Worm (Caenorhabditis elegans) whole organism, mixed stage, embryonic: ENCODE measurements around the gene F59B2.12.

Source experiments
- M03D4.4 ChIP-seq: sonication (generic microtip); optimal IDR thresholded peaks from 2 replicates; lab custom pipeline; 2017; ENCODE audit warnings: mild to moderate bottlenecking, missing genetic modification characterization, missing compliant biosample characterization
- bed-3 ChIP-seq: fragments of 200-800 bp; sonication (Bioruptor generic); optimal IDR thresholded peaks from 3 replicates; lab custom pipeline; 2018; ENCODE audit warnings: mild to moderate bottlenecking, missing genetic modification characterization, moderate library complexity, missing compliant biosample characterization
- blmp-1 ChIP-seq: fragments of 150-350 bp; optimal IDR thresholded peaks from 2 replicates; lab custom pipeline; 2014; ENCODE audit warnings: missing biosample characterization, missing genetic modification characterization
- ceh-39 ChIP-seq: fragments of 150-350 bp; optimal IDR thresholded peaks from 2 replicates; lab custom pipeline; 2014; ENCODE audit warnings: missing biosample characterization, missing genetic modification characterization
- ceh-43 ChIP-seq: fragments of 200-800 bp; sonication (Bioruptor generic); optimal IDR thresholded peaks from 2 replicates; lab custom pipeline; 2018; ENCODE audit warnings: mild to moderate bottlenecking, missing genetic modification characterization, moderate library complexity, missing compliant biosample characterization
- ceh-83 ChIP-seq: fragments of 200-800 bp; sonication (Bioruptor generic); optimal IDR thresholded peaks from 2 replicates; lab custom pipeline; 2018; ENCODE audit warnings: mild to moderate bottlenecking, missing genetic modification characterization, missing compliant biosample characterization
- ces-1 ChIP-seq: fragments of 150-350 bp; optimal IDR thresholded peaks from 2 replicates; lab custom pipeline; 2014; ENCODE audit warnings: missing biosample characterization, missing genetic modification reagents, missing genetic modification characterization
- cnd-1 ChIP-seq: fragments of 200-800 bp; sonication (Bioruptor generic); optimal IDR thresholded peaks from 2 replicates; lab custom pipeline; 2018; ENCODE audit warnings: mild to moderate bottlenecking, missing genetic modification characterization, missing compliant biosample characterization
- drap-1 ChIP-seq: fragments of 200-800 bp; sonication (Bioruptor generic); optimal IDR thresholded peaks from 3 replicates; lab custom pipeline; 2018; ENCODE audit warnings: mild to moderate bottlenecking, missing genetic modification characterization, missing compliant biosample characterization
- elt-3 ChIP-seq: fragments of 150-350 bp; optimal IDR thresholded peaks from 2 replicates; lab custom pipeline; 2014; ENCODE audit warnings: missing biosample characterization, missing genetic modification characterization
- ham-2 ChIP-seq: fragments of 200-800 bp; sonication (Bioruptor generic); optimal IDR thresholded peaks from 2 replicates; lab custom pipeline; 2018; ENCODE audit warnings: mild to moderate bottlenecking, missing genetic modification characterization, missing compliant biosample characterization
- lin-13 ChIP-seq: fragments of 150-350 bp; optimal IDR thresholded peaks from 2 replicates; lab custom pipeline; 2014; ENCODE audit warnings: missing biosample characterization, missing genetic modification characterization
- lin-32 ChIP-seq: fragments of 200-800 bp; sonication (Bioruptor generic); optimal IDR thresholded peaks from 2 replicates; lab custom pipeline; 2018; ENCODE audit warnings: mild to moderate bottlenecking, missing genetic modification characterization, missing compliant biosample characterization
- lsy-2 ChIP-seq: fragments of 150-350 bp; optimal IDR thresholded peaks from 2 replicates; lab custom pipeline; 2014; ENCODE audit warnings: missing biosample characterization, missing genetic modification characterization
- mab-5 ChIP-seq: fragments of 150-350 bp; optimal IDR thresholded peaks from 2 replicates; lab custom pipeline; 2014; ENCODE audit warnings: missing biosample characterization, missing genetic modification characterization
- mep-1 ChIP-seq: fragments of 150-350 bp; optimal IDR thresholded peaks from 2 replicates; lab custom pipeline; 2017; ENCODE audit warnings: missing biosample characterization, missing genetic modification reagents, missing genetic modification characterization, inconsistent platforms
- mls-2 ChIP-seq: sonication (generic microtip); optimal IDR thresholded peaks from 2 replicates; lab custom pipeline; 2016; ENCODE audit warnings: mild to moderate bottlenecking, missing genetic modification characterization, moderate library complexity, missing compliant biosample characterization
- nhr-12 ChIP-seq: fragments of 150-350 bp; optimal IDR thresholded peaks from 2 replicates; lab custom pipeline; 2014; ENCODE audit warnings: missing biosample characterization, missing genetic modification characterization
- nhr-2 ChIP-seq: fragments of 150-350 bp; optimal IDR thresholded peaks from 2 replicates; lab custom pipeline; 2014; ENCODE audit warnings: missing biosample characterization, missing genetic modification characterization
- nhr-237 ChIP-seq: fragments of 150-350 bp; optimal IDR thresholded peaks from 2 replicates; lab custom pipeline; 2014; ENCODE audit warnings: missing biosample characterization, missing genetic modification characterization
- nhr-28 ChIP-seq: fragments of 150-350 bp; optimal IDR thresholded peaks from 2 replicates; lab custom pipeline; 2014; ENCODE audit warnings: missing biosample characterization, missing genetic modification characterization
- nhr-76 ChIP-seq: sonication (generic microtip); optimal IDR thresholded peaks from 2 replicates; lab custom pipeline; 2017; ENCODE audit warnings: missing biosample characterization, missing genetic modification characterization
- pha-4 ChIP-seq: fragments of 150-350 bp; optimal IDR thresholded peaks from 2 replicates; lab custom pipeline; 2018; ENCODE audit warnings: missing biosample characterization, missing genetic modification reagents, missing genetic modification characterization
- sem-2 ChIP-seq: fragments of 200-800 bp; sonication (Bioruptor generic); optimal IDR thresholded peaks from 2 replicates; lab custom pipeline; 2018; ENCODE audit warnings: mild to moderate bottlenecking, missing genetic modification characterization, missing compliant biosample characterization
- snpc-4 ChIP-seq: fragments of 150-350 bp; optimal IDR thresholded peaks from 2 replicates; lab custom pipeline; 2014; ENCODE audit warnings: missing biosample characterization, missing genetic modification characterization
- sptf-1 ChIP-seq: sonication (generic microtip); optimal IDR thresholded peaks from 2 replicates; lab custom pipeline; 2017; ENCODE audit warnings: mild to moderate bottlenecking, missing genetic modification characterization, moderate library complexity, missing compliant biosample characterization
- tbx-8 ChIP-seq: fragments of 200-800 bp; sonication (Bioruptor generic); optimal IDR thresholded peaks from 2 replicates; lab custom pipeline; 2018; ENCODE audit warnings: mild to moderate bottlenecking, missing genetic modification characterization, moderate library complexity, missing compliant biosample characterization
- unc-120 ChIP-seq: sonication (generic microtip); optimal IDR thresholded peaks from 2 replicates; lab custom pipeline; 2017; ENCODE audit warnings: missing genetic modification characterization, missing compliant biosample characterization; ENCODE audit not compliant: poor library complexity, severe bottlenecking
- unc-62 ChIP-seq: fragments of 150-350 bp; optimal IDR thresholded peaks from 2 replicates; lab custom pipeline; 2014; ENCODE audit warnings: missing biosample characterization, missing genetic modification reagents, missing genetic modification characterization
- zip-8 ChIP-seq: fragments of 150-350 bp; optimal IDR thresholded peaks from 2 replicates; lab custom pipeline; 2014; ENCODE audit warnings: missing biosample characterization, missing genetic modification characterization

F59B2.12 gene

DNA sequence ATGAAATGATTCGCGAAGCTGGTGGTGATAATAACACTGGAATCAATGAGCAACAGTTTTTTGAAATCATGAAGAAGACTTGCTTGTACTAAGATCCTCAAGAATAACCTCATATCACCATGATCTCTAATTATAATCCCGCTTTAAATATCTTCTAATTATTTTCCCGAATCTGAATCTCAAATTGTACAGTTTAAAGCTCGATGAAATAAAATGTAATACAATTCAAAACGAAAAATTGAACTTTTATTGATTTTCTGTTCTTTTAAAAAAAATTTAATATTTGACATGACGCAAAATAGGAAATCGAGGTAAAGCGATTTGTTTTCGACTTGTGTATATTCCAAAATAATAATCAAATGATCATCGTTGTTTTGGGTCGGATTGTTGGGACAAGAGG lies 42.6 kb upstream of the F59B2.12 start:
- no peak for TF ChIP-seq elt-3 (tag; lab: Kevin White, UChicago)
- no peak for TF ChIP-seq lin-13 (tag; lab: Kevin White, UChicago)
- no peak for TF ChIP-seq cnd-1
- TF ChIP-seq lsy-2 (tag; lab: Kevin White, UChicago) = no peak
- TF ChIP-seq ceh-43 (GFP tag; lab: Kevin White, UChicago) = no peak
- no peak for TF ChIP-seq mls-2
- TF ChIP-seq blmp-1 (tag; lab: Kevin White, UChicago) = no peak
- no peak for TF ChIP-seq mep-1
- no peak for TF ChIP-seq sptf-1 (tag; lab: Kevin White, UChicago)
- no peak for TF ChIP-seq nhr-12 (tag; lab: Kevin White, UChicago)
- TF ChIP-seq, all 35 proteins: peak for 0

- TF ChIP-seq nhr-76 (tag; lab: Kevin White, UChicago) (no peak), mls-2 (no peak), nhr-237 (tag; lab: Kevin White, UChicago) (no peak), mab-5 (tag; lab: Kevin White, UChicago) (no peak), M03D4.4 (tag; lab: Kevin White, UChicago) (no peak)
Observed at ce11 chrIII:8978512-8979352, 38.7 kb upstream of the F59B2.12 start.

DNA sequence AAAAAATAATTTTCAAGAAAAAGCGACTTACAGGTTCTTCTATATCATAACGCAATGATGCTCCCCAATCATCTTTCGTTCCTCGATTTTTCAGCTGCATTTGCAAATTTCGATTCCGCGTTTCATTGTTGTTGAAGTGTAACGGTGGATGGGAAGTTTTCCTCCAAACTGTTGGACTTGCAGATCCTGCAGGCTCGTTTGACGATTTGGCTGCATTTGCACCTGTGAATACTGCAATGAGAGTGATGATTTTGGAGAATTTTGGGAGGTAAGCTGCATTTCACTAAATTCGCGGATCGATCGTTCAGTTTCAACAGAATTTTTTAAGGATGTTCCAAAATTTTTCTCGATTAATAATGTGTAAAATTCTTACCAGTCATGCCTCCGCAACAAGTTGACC lies 36.5 kb upstream of the F59B2.12 start:
- TF ChIP-seq nhr-2 (tag; lab: Kevin White, UChicago) = no peak
- no peak for TF ChIP-seq ham-2 (GFP tag; lab: Kevin White, UChicago)
- no peak for TF ChIP-seq nhr-237 (tag; lab: Kevin White, UChicago)
- TF ChIP-seq unc-62 = no peak
- TF ChIP-seq sem-2 (GFP tag; lab: Kevin White, UChicago) = no peak
- no peak for TF ChIP-seq nhr-12 (tag; lab: Kevin White, UChicago)
- TF ChIP-seq ces-1 (GFP tag; lab: Kevin White, UChicago) = no peak
- TF ChIP-seq bed-3 = no peak
- TF ChIP-seq mls-2 = no peak
- TF ChIP-seq pha-4 = no peak
- no peak for TF ChIP-seq blmp-1 (tag; lab: Kevin White, UChicago)
- no peak for TF ChIP-seq zip-8 (tag; lab: Kevin White, UChicago)
- no peak for TF ChIP-seq lsy-2 (tag; lab: Kevin White, UChicago)
- no peak for TF ChIP-seq unc-120 (tag; lab: Kevin White, UChicago)
- TF ChIP-seq sptf-1 (tag; lab: Kevin White, UChicago) = no peak
- no peak for TF ChIP-seq snpc-4 (tag; lab: Kevin White, UChicago)
- TF ChIP-seq tbx-8 = no peak
- no peak for TF ChIP-seq lin-32 (GFP tag; lab: Kevin White, UChicago)

DNA sequence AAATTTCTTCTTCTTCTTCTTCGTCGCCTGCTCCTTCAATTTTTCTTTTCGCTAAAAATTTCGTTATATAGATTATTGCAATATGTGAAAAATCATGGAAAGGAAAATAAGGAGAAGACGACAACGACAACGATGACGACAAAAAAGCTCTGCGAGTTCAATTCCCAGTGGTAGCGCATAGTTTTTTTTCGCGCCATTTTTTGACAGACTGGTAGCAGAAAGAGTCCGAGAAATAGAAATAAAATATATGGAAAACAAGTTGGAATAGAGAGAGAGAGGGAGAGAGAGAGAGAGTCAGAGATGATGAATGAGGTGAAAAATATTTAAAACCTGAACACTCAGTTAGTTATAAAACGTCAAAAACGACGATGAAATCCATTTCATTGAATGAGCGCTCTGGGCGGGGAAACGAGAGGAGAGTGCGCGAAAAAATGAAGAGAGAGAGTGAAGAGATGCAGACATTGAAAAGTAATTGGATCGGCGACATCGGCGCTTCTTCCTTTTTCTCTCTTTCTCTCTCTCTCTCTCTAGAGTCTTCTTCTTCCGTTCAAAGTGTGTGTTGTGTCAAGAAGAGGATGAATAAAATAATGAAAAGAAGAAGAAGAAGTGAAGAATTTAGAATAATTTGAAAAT lies 35.4 kb upstream of the F59B2.12 start, which contains the start of gene pde-2:
pde-2 (minus strand) TSS at position 51 of the 633 bp plus-strand sequence.
- TF ChIP-seq ces-1 (GFP tag; lab: Kevin White, UChicago) = peak; percentile 97
- TF ChIP-seq ham-2 (GFP tag; lab: Kevin White, UChicago) = no peak
- TF ChIP-seq cnd-1 = no peak
- no peak for TF ChIP-seq lin-32 (GFP tag; lab: Kevin White, UChicago)
- no peak for TF ChIP-seq mls-2
- TF ChIP-seq ceh-39 (tag; lab: Kevin White, UChicago) = no peak
- no peak for TF ChIP-seq M03D4.4 (tag; lab: Kevin White, UChicago)
- TF ChIP-seq ceh-43 (GFP tag; lab: Kevin White, UChicago) = no peak
- no peak for TF ChIP-seq drap-1
- peak; percentile 29 for TF ChIP-seq lsy-2 (tag; lab: Kevin White, UChicago)
- no peak for TF ChIP-seq sem-2 (GFP tag; lab: Kevin White, UChicago)
- TF ChIP-seq, all 35 proteins: peak for 2

DNA sequence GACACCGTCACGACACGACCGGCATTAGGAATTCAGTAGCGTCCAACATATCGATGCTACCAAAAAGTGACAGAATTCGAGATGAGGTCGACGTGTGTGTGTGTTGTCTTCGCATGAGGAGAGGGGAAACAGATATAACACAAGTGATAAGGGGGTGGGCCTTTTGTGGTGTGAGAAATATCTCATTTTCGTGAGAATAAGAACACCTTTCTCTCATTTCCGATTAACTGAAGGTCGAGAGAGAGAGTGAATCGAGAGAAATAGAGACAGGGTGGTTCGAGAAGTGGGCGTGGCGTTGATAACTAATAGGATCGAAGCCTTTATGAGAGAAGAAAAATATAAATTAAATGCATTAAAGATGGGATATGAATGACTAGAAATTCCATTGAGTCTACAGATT lies 34.3 kb upstream of the F59B2.12 start:
- no peak for TF ChIP-seq ham-2 (GFP tag; lab: Kevin White, UChicago)
- TF ChIP-seq blmp-1 (tag; lab: Kevin White, UChicago) = no peak
- no peak for TF ChIP-seq drap-1
- no peak for TF ChIP-seq nhr-28 (tag; lab: Kevin White, UChicago)
- TF ChIP-seq mab-5 (tag; lab: Kevin White, UChicago) = no peak
- no peak for TF ChIP-seq lin-32 (GFP tag; lab: Kevin White, UChicago)
- TF ChIP-seq bed-3 = no peak
- no peak for TF ChIP-seq lsy-2 (tag; lab: Kevin White, UChicago)
- no peak for TF ChIP-seq ceh-83 (GFP tag; lab: Kevin White, UChicago)
